Fruit fly (Drosophila melanogaster) Kc167 (cell line): ENCODE data around the gene Scamp.

Experiments used
- Myc ChIP-seq: fragments of >200 bp; optimal IDR thresholded peaks from 2 replicates; lab custom pipeline; 2017; ENCODE audit warnings: missing external identifiers
- Sin3A ChIP-seq: fragments of >200 bp; optimal IDR thresholded peaks from 2 replicates; lab custom pipeline; 2018; ENCODE audit warnings: missing external identifiers
- h ChIP-seq: fragments of >200 bp; optimal IDR thresholded peaks from 3 replicates; lab custom pipeline; 2018; ENCODE audit warnings: missing external identifiers
- insv ChIP-seq: fragments of >200 bp; optimal IDR thresholded peaks from 3 replicates; lab custom pipeline; 2018; ENCODE audit warnings: missing external identifiers
- psq ChIP-seq: fragments of >200 bp; optimal IDR thresholded peaks from 2 replicates; lab custom pipeline; 2017; ENCODE audit warnings: missing external identifiers
- ttk ChIP-seq: sonication (Bioruptor generic); optimal IDR thresholded peaks from 2 replicates; lab custom pipeline; 2017; ENCODE audit warnings: missing external identifiers

Scamp gene

DNA sequence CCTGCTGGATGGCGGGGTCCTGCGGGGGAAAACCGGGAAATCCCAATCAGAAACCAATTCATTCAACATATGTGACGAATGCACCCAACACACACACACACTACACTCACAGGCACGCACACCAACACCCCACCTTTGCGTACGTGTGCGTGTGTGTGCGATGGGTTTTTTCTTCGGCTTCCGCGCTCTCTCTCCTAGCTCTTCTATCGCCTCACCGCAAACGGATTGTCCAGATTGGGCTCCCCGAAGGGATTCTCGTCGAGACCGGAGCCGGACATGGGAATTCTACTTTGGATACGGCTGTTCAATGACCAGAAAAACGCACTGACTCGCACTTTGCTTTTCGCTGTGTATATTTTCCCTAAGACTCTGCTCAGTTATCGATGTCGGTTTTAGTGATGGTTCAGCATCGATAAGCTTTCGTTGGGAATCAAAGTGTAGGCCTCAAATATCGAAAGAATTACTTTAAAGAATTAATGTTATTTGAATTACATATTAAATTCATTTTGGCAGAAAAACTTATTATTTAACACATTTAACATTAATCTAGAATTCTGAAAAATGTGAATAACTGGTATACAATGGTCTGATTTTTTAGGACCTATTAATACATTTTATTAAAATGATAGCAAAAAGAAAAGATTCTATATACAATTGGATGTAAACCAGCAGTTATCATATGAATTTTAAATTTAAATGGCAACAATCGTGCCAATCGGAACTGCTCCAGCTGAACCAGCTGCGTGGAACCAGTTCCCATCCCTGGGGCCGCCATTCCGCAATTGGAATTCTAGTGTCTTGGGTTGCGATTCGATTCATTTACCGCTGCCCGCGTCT, at the start of gene Scamp, which contains the start of gene Ahcy:
Scamp (minus strand) TSS at position 394 of the 837 bp plus-strand sequence.
Ahcy (plus strand) TSS at position 772 of the 837 bp plus-strand sequence.
- TF ChIP-seq Myc (lab: Kevin White, UChicago) (no peak), ttk (lab: Kevin White, UChicago) (no peak), Sin3A (lab: Kevin White, UChicago) (no peak), insv (lab: Kevin White, UChicago) (no peak), psq (no peak), h (lab: Kevin White, UChicago) (no peak)

dm6 chrX:15498791-15499190, 49.1 kb upstream of the Scamp start:
- TF ChIP-seq h (lab: Kevin White, UChicago) (no peak), insv (lab: Kevin White, UChicago) (no peak), Myc (lab: Kevin White, UChicago) (no peak), ttk (lab: Kevin White, UChicago) (no peak), psq (no peak), Sin3A (lab: Kevin White, UChicago) (no peak)

DNA sequence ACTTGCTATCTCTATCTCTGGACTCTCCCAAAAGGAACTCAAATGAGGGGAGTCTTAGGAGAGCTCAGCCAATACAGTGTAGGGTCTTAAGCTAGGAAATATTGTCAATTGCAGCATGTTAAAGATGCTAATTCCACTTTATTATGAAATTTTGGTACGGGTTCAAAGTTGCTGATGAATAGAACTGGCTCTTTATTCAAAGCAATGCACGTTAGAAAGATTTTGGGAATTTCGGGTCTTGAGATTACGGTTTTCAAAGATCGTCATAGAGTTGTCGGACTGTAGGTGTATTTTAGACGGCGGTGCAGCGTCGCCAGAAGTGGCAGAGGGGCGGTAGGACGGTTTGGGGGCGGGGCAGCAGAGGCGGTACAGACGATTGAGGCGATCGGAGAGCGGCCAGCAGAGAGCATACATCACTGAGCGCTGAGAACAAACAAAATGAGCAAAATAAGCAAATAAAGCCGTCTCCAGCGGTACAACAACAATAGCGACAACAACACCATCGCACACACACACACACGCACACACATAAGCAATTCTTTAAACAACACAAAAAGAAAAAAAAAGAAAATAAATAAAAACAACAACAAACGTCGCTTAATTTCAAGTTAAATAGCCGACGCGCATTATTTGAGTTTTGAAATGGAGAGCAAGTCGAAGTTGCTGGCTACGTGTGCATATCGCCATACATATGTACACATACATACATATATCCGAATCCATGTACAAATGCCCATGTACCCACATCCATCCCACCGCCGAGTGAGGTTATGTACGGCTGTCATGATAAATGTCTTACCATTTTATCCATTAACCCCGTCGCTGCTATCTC, 48.0 kb upstream of the Scamp start:
- TF ChIP-seq Sin3A (lab: Kevin White, UChicago) (no peak), Myc (lab: Kevin White, UChicago) (no peak), h (lab: Kevin White, UChicago) (no peak), ttk (lab: Kevin White, UChicago) (no peak), insv (lab: Kevin White, UChicago) (no peak), psq (no peak)

- no peak for TF ChIP-seq ttk (lab: Kevin White, UChicago)
- no peak for TF ChIP-seq insv (lab: Kevin White, UChicago)
- TF ChIP-seq h (lab: Kevin White, UChicago): no peak
- TF ChIP-seq Myc (lab: Kevin White, UChicago): no peak
- TF ChIP-seq Sin3A (lab: Kevin White, UChicago): no peak
- no peak for TF ChIP-seq psq
These were observed 47.1 kb upstream of the Scamp start for dm6 chrX:15496651-15497409.

dm6 chrX:15495600-15496379, 46.1 kb upstream of the Scamp start:
- TF ChIP-seq insv (lab: Kevin White, UChicago) (no peak), ttk (lab: Kevin White, UChicago) (no peak), Sin3A (lab: Kevin White, UChicago) (no peak), h (lab: Kevin White, UChicago) (no peak), Myc (lab: Kevin White, UChicago) (no peak), psq (no peak)

DNA sequence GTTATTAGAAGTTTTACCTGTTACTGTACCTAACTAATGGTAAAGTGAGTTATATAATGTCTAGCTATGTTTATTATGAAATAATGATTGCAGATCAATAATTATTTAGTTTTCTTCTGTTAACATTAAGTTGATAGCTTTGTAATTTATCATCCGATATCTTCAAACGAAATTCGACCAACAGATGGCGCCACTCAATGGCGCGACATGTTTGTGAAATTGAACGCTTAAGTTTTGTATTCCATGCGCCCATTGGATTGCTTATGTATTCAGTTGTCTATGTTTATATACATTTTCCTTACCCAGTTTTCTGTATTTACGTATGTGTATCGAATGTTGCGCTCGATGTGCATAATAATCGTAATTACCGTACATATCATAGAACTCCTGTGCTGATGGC, 40.8 kb upstream of the Scamp start:
- no peak for TF ChIP-seq h (lab: Kevin White, UChicago)
- TF ChIP-seq ttk (lab: Kevin White, UChicago): no peak
- no peak for TF ChIP-seq Myc (lab: Kevin White, UChicago)
- no peak for TF ChIP-seq insv (lab: Kevin White, UChicago)
- no peak for TF ChIP-seq Sin3A (lab: Kevin White, UChicago)
- no peak for TF ChIP-seq psq

dm6 chrX:15486682-15487081, 37.0 kb upstream of the Scamp start, which contains the start of gene Gmap:
Gmap (plus strand) TSS chrX:15486922.
- TF ChIP-seq Sin3A (lab: Kevin White, UChicago) (no peak), Myc (lab: Kevin White, UChicago) (no peak), h (lab: Kevin White, UChicago) (no peak), ttk (lab: Kevin White, UChicago) (no peak), psq (no peak), insv (lab: Kevin White, UChicago) (no peak)

dm6 chrX:15484451-15485032, 34.9 kb upstream of the Scamp start:
- TF ChIP-seq h (lab: Kevin White, UChicago) (no peak), insv (lab: Kevin White, UChicago) (no peak), psq (no peak), ttk (lab: Kevin White, UChicago) (no peak), Myc (lab: Kevin White, UChicago) (no peak), Sin3A (lab: Kevin White, UChicago) (no peak)

- TF ChIP-seq psq (no peak), ttk (lab: Kevin White, UChicago) (no peak), h (lab: Kevin White, UChicago) (no peak), Sin3A (lab: Kevin White, UChicago) (no peak), insv (lab: Kevin White, UChicago) (no peak), Myc (lab: Kevin White, UChicago) (no peak)
These were observed 33.5 kb upstream of the Scamp start for dm6 chrX:15483010-15483802.
